Worm (Caenorhabditis elegans) whole organism, L4/young adult: ENCODE results near the gene F09E5.8.
A peak's percentile ranks its signal among the peaks of the same experiment; 100 is the strongest.

Experiments used
- W03F9.2 ChIP-seq: fragments of 150-350 bp; optimal IDR thresholded peaks from 2 replicates; lab custom pipeline; 2014; ENCODE audit warnings: missing biosample characterization, missing genetic modification characterization
- dao-5 ChIP-seq: sonication (generic microtip); optimal IDR thresholded peaks from 2 replicates; lab custom pipeline; 2016; ENCODE audit warnings: missing genotype, missing genetic modification characterization, moderate library complexity, missing compliant biosample characterization
- him-1 ChIP-seq: sonication (generic microtip); optimal IDR thresholded peaks from 2 replicates; lab custom pipeline; 2016; ENCODE audit warnings: missing genotype, missing genetic modification reagents, missing genetic modification characterization, missing compliant biosample characterization

The F09E5.8 gene

DNA sequence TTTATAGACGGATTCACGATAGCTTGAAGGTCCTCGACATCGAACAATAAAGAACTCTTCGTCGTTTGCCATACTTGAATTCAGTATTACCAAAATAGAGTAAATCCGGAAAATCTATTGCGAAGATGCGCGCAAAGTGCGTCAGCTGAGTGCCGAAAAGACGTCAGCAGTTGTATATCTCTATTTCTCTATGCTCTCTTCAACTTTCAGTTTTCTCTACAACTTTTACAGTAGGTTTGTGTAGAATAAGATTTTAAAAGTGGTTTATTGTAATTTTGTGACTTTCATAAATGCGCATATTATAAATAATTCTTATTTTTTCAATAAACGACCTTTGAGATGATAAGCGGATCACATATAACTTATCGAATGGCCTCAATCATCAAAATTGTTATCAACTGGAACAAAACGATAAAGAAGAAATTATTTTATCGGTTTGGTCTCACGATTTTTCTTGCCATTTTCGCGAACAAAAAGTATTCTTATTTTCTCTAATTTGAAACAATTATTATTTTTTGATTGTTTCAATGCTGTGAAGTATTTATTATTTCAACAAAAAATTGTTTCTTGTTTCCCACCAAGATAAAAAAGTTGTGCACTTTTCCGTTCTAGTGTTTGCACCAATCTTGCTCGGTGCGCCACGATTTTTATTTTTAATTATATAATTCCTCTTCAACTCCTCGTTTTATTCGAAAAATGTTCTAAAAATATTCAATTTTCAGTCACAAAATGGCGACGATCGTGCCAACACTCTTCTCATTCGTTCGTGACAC lies 23.0 kb downstream of the F09E5.8 start, which contains the start of the genes agt-2 and F09E5.3:
agt-2 (minus strand) TSS at position 553 of the 773 bp plus-strand sequence.
F09E5.3 (plus strand) TSS at position 723 of the 773 bp plus-strand sequence.
- TF ChIP-seq dao-5 (tag; lab: Kevin White, UChicago) (no peak), W03F9.2 (peak; percentile 89)

- no peak for TF ChIP-seq W03F9.2
- no peak for TF ChIP-seq him-1
- no peak for TF ChIP-seq dao-5 (tag; lab: Kevin White, UChicago)
Measured at ce11 chrII:5374967-5375366, 24.5 kb downstream of the F09E5.8 start, which contains the start of gene algn-2. algn-2 (plus strand) TSS chrII:5375267.

DNA sequence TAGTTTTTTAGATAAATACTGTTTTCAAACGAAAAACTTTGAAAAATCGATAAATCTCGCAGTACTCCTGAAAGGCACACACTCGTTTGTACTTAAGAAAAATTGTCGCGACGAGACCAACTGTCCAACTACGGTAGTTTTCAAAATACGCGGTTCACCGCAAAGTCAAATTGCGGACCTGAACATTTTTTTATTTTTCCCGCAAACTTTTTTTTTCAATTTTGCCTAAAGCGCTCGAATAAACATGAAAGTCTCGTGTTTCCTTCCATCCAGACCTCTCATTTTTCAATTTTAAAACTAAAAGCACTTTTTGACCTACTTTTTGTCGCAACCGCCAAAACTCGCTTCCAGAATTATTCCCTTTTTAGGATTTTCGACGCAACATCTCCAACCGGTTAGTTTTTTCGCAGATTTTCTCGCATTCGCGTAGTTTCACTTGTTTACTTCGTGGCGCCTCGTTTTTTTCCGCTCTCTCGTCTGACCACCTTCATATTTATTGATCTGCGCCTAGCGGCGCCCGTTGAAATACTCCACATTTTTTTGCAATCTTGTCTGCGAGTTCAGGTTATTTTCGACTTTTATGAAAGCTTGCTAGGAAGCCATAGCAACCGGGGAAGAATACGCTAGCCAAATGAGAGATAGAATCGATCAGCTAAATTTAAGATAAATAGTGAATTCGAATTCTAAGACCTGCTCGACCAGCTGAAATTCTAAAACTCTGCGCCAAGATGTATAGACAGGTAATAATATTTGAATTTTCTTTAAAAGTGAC lies 27.2 kb downstream of the F09E5.8 start, which contains the start of gene prdx-2:
prdx-2 (plus strand) TSS at position 729 of the 772 bp plus-strand sequence.
- TF ChIP-seq W03F9.2, result no peak
- TF ChIP-seq him-1, result no peak
- no peak for TF ChIP-seq dao-5 (tag; lab: Kevin White, UChicago)

DNA sequence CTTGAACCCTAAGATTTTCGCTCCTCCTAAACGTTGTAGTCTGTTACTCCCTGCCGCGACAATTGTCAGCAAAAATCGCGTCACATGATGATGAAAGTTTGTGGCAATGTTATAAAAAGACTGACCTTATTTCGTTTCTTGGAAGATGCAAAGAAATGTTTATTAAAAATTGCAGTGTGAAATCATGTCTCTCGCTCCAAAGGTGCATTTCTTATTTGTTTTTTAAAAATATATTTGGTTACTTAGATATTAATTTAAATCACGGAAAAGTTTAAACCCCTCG lies 27.7 kb downstream of the F09E5.8 start:
- TF ChIP-seq him-1 (no peak), dao-5 (tag; lab: Kevin White, UChicago) (no peak), W03F9.2 (no peak)

ce11 chrII:5379614-5380077 lies 29.2 kb downstream of the F09E5.8 start, which contains the start of gene pkc-3:
pkc-3 (plus strand) TSS chrII:5380027.
- TF ChIP-seq W03F9.2, result no peak
- TF ChIP-seq dao-5 (tag; lab: Kevin White, UChicago), result no peak

DNA sequence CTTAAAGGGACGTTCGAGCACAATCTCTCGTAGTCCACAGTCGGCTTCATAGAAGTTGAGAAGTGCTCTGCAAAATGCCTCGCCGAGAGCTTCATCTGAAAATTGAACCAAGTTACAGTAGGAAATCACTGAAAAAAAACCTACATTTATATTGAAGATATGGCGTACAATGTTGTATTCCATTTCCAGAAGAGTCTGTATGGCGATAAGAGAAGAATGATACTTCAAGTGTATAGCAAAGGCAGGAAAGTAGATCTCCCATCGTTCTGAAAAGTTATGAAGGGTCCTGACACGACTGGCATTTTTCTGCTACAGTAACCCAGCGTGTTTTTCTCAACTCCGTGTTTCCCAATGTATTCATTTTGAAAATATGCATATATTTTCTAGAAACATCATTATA lies 33.8 kb downstream of the F09E5.8 start:
- TF ChIP-seq him-1, result no peak
- TF ChIP-seq dao-5 (tag; lab: Kevin White, UChicago), result no peak
- TF ChIP-seq W03F9.2, result no peak

ce11 chrII:5387217-5387616 lies 36.7 kb downstream of the F09E5.8 start, which contains the start of gene ccpp-6:
ccpp-6 (minus strand) TSS chrII:5387317.
- no peak for TF ChIP-seq W03F9.2
- TF ChIP-seq him-1, result no peak
- no peak for TF ChIP-seq dao-5 (tag; lab: Kevin White, UChicago)

- TF ChIP-seq dao-5 (tag; lab: Kevin White, UChicago) (no peak), W03F9.2 (no peak), him-1 (no peak)
Measured at ce11 chrII:5388786-5389421, 38.4 kb downstream of the F09E5.8 start, which contains the start of gene rsp-4. rsp-4 (minus strand) TSS chrII:5388836.

- TF ChIP-seq dao-5 (tag; lab: Kevin White, UChicago) (no peak), him-1 (peak; percentile 24), W03F9.2 (peak; percentile 72)
Measured at ce11 chrII:5389831-5390323, 39.4 kb downstream of the F09E5.8 start, which contains the start of gene ndx-6. ndx-6 (minus strand) TSS chrII:5389881.

DNA sequence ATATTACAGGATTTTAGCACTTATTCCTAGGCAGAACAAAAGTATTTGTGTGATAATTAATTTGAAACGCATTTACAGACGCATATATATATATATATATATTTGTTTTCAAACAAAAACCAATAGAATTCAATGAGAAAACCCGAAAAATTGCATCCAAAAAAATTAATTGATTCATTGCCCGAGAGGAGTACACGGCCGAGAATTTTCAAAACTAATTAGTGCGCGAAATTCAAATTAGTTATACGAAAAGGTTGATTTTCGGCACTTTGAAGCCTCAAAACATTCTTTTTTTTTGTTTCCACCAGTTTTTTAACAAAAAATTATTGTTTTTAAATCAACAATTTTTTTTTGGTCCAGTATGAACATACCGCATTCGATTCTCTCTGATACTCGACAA lies 41.0 kb downstream of the F09E5.8 start:
- TF ChIP-seq W03F9.2 (no peak), him-1 (no peak), dao-5 (tag; lab: Kevin White, UChicago) (no peak)

ce11 chrII:5393090-5393489 lies 42.6 kb downstream of the F09E5.8 start, which contains the start of gene brap-2:
brap-2 (minus strand) TSS chrII:5393190.
- TF ChIP-seq W03F9.2, result no peak
- no peak for TF ChIP-seq dao-5 (tag; lab: Kevin White, UChicago)
- no peak for TF ChIP-seq him-1

ce11 chrII:5395594-5395993 lies 45.1 kb downstream of the F09E5.8 start, which contains the start of gene pink-1:
pink-1 (minus strand) TSS chrII:5395694.
- TF ChIP-seq dao-5 (tag; lab: Kevin White, UChicago), result no peak
- TF ChIP-seq him-1, result no peak
- TF ChIP-seq W03F9.2, result no peak

DNA sequence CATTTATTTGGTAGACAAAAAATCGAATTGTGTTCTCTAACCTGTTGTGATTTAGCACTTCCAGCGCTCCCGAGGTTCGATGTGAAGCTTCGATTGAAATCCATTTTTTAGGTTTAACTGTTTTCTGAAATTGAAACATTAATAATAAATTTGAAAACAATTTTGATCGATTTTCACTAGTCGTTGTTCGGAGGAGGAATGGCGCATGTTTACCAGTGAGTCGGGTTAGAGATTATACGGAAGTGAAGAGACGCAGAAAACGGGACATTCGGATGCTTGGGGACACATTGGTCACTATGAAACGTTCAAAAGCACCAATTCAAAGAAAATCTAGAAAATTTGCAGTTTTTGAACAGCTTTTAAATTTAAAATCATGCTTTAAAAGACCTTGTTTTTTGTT lies 48.3 kb downstream of the F09E5.8 start, which contains the start of gene fbxl-3:
fbxl-3 (minus strand) TSS at position 124 of the 400 bp plus-strand sequence.
- no peak for TF ChIP-seq dao-5 (tag; lab: Kevin White, UChicago)
- no peak for TF ChIP-seq W03F9.2

ce11 chrII:5399201-5399600 lies 48.7 kb downstream of the F09E5.8 start, which contains the start of gene mog-5:
mog-5 (plus strand) TSS chrII:5399538.
- TF ChIP-seq dao-5 (tag; lab: Kevin White, UChicago), result no peak
- TF ChIP-seq him-1, result no peak
- TF ChIP-seq W03F9.2, result no peak
